Worm (Caenorhabditis elegans) whole organism, L2 larva: ENCODE measurements around the gene F56C9.10.

Experiments used
- C34F6.9 ChIP-seq: fragments of 150-350 bp; optimal IDR thresholded peaks from 2 replicates; lab custom pipeline; 2014; ENCODE audit warnings: missing biosample characterization, missing genetic modification characterization
- ZK546.5 ChIP-seq: sonication (generic microtip); optimal IDR thresholded peaks from 2 replicates; lab custom pipeline; 2017; ENCODE audit warnings: missing biosample characterization, missing genetic modification characterization
- alr-1 ChIP-seq: fragments of 150-350 bp; optimal IDR thresholded peaks from 2 replicates; lab custom pipeline; 2014; ENCODE audit warnings: missing biosample characterization, missing genetic modification characterization
- ama-1 ChIP-seq: fragments of 150-350 bp; optimal IDR thresholded peaks from 2 replicates; lab custom pipeline; 2018; ENCODE audit warnings: inconsistent platforms
- ceh-16 ChIP-seq: fragments of 150-350 bp; optimal IDR thresholded peaks from 2 replicates; lab custom pipeline; 2014; ENCODE audit warnings: missing biosample characterization, missing genetic modification characterization
- ceh-82 ChIP-seq: fragments of 150-350 bp; optimal IDR thresholded peaks from 2 replicates; lab custom pipeline; 2014; ENCODE audit warnings: missing biosample characterization, missing genetic modification characterization
- crh-2 ChIP-seq: sonication (generic microtip); optimal IDR thresholded peaks from 2 replicates; lab custom pipeline; 2017; ENCODE audit warnings: missing biosample characterization, missing genetic modification characterization
- dmd-4 ChIP-seq: sonication (generic microtip); optimal IDR thresholded peaks from 2 replicates; lab custom pipeline; 2017; ENCODE audit warnings: missing biosample characterization, missing genetic modification characterization
- egl-27 ChIP-seq: sonication (generic microtip); optimal IDR thresholded peaks from 3 replicates; lab custom pipeline; 2017; ENCODE audit warnings: missing biosample characterization, missing genetic modification reagents, missing genetic modification characterization
- elt-3 ChIP-seq: sonication (generic microtip); optimal IDR thresholded peaks from 2 replicates; lab custom pipeline; 2017; ENCODE audit warnings: missing biosample characterization, missing genetic modification characterization
- lin-11 ChIP-seq: fragments of 150-350 bp; sonication (generic microtip); optimal IDR thresholded peaks from 2 replicates; lab custom pipeline; 2014; ENCODE audit warnings: missing biosample characterization, missing genetic modification characterization, inconsistent platforms, mixed read lengths
- lin-13 ChIP-seq: fragments of 150-350 bp; optimal IDR thresholded peaks from 2 replicates; lab custom pipeline; 2014; ENCODE audit warnings: missing biosample characterization, missing genetic modification reagents, missing genetic modification characterization
- lin-39 ChIP-seq: fragments of 150-350 bp; optimal IDR thresholded peaks from 2 replicates; lab custom pipeline; 2014; ENCODE audit warnings: missing biosample characterization, missing genetic modification reagents, missing genetic modification characterization
- lsy-2 ChIP-seq, 2 experiments: fragments of 150-350 bp in 1 of 2; sonication (generic microtip) in 1 of 2; optimal IDR thresholded peaks; 2 replicates each; lab custom pipeline; 2014 to 2017; ENCODE audit warnings: missing biosample characterization in 2 of 2, missing genetic modification characterization in 2 of 2
- mab-5 ChIP-seq: fragments of 150-350 bp; optimal IDR thresholded peaks from 2 replicates; lab custom pipeline; 2014; ENCODE audit warnings: missing biosample characterization, missing genetic modification characterization
- mbf-1 ChIP-seq: sonication (generic microtip); optimal IDR thresholded peaks from 2 replicates; lab custom pipeline; 2017; ENCODE audit warnings: missing biosample characterization, missing genetic modification characterization
- mdl-1 ChIP-seq, 2 experiments: fragments of 150-350 bp in 1 of 2; sonication (generic microtip) in 1 of 2; optimal IDR thresholded peaks; 2 replicates each; lab custom pipeline; 2017; ENCODE audit warnings: missing biosample characterization in 2 of 2, missing genetic modification characterization in 2 of 2
- nhr-10 ChIP-seq: sonication (generic microtip); optimal IDR thresholded peaks from 2 replicates; lab custom pipeline; 2017; ENCODE audit warnings: missing biosample characterization, missing genetic modification characterization
- nhr-11 ChIP-seq: fragments of 150-350 bp; optimal IDR thresholded peaks from 2 replicates; lab custom pipeline; 2014; ENCODE audit warnings: missing biosample characterization, missing genetic modification characterization
- nhr-12 ChIP-seq: fragments of 150-350 bp; optimal IDR thresholded peaks from 2 replicates; lab custom pipeline; 2014; ENCODE audit warnings: missing biosample characterization, missing genetic modification characterization
- nhr-23 ChIP-seq: fragments of 150-350 bp; optimal IDR thresholded peaks from 2 replicates; lab custom pipeline; 2014; ENCODE audit warnings: missing biosample characterization, missing genetic modification reagents, missing genetic modification characterization
- nhr-25 ChIP-seq: fragments of 150-350 bp; sonication (generic microtip); optimal IDR thresholded peaks from 3 replicates; lab custom pipeline; 2014; ENCODE audit warnings: missing biosample characterization, missing genetic modification characterization
- nhr-6 ChIP-seq: fragments of 150-350 bp; optimal IDR thresholded peaks from 2 replicates; lab custom pipeline; 2014; ENCODE audit warnings: missing biosample characterization, missing genetic modification characterization
- nhr-77 ChIP-seq: fragments of 150-350 bp; optimal IDR thresholded peaks from 2 replicates; lab custom pipeline; 2014; ENCODE audit warnings: missing biosample characterization, missing genetic modification characterization
- peb-1 ChIP-seq: fragments of 150-350 bp; optimal IDR thresholded peaks from 2 replicates; lab custom pipeline; 2014; ENCODE audit warnings: missing biosample characterization, missing genetic modification characterization
- sem-4 ChIP-seq: fragments of 150-350 bp; optimal IDR thresholded peaks from 2 replicates; lab custom pipeline; 2014; ENCODE audit warnings: missing biosample characterization, missing genetic modification reagents, missing genetic modification characterization
- skn-1 ChIP-seq: sonication (generic microtip); optimal IDR thresholded peaks from 2 replicates; lab custom pipeline; 2017; ENCODE audit warnings: missing biosample characterization, missing genetic modification characterization
- unc-55 ChIP-seq: fragments of 150-350 bp; sonication (generic microtip); optimal IDR thresholded peaks from 3 replicates; lab custom pipeline; 2014; ENCODE audit warnings: missing biosample characterization, missing genetic modification reagents, missing genetic modification characterization
- unc-62 ChIP-seq: fragments of 150-350 bp; optimal IDR thresholded peaks from 2 replicates; lab custom pipeline; 2014; ENCODE audit warnings: missing biosample characterization, missing genetic modification reagents, missing genetic modification characterization
- zag-1 ChIP-seq: fragments of 150-350 bp; optimal IDR thresholded peaks from 2 replicates; lab custom pipeline; 2014; ENCODE audit warnings: missing biosample characterization, missing genetic modification characterization
- ztf-1 ChIP-seq: fragments of 200-800 bp; sonication (Bioruptor generic); conservative IDR thresholded peaks from 2 replicates; pipeline ENCODE4 v1.3.6; 2022; ENCODE audit warnings: missing genetic modification characterization, missing compliant biosample characterization
- ztf-11 ChIP-seq: sonication (generic microtip); optimal IDR thresholded peaks from 2 replicates; lab custom pipeline; 2017; ENCODE audit warnings: missing biosample characterization, missing genetic modification characterization

F56C9.10 gene

ce11 chrIII:7353871-7354270, 18.8 kb upstream of the F56C9.10 start, which contains the start of gene F08F8.9:
Gene F08F8.9, minus strand, starts transcription at chrIII:7353971.
- TF ChIP-seq nhr-25 (no peak), ztf-11 (tag; lab: Kevin White, UChicago) (no peak), crh-2 (tag; lab: Kevin White, UChicago) (peak; percentile 8), lin-39 (tag; lab: Kevin White, UChicago) (no peak), unc-55 (GFP tag; lab: Kevin White, UChicago) (no peak), sem-4 (no peak), alr-1 (tag; lab: Kevin White, UChicago) (no peak)
- TF ChIP-seq, all 48 proteins: peak for 1

- TF ChIP-seq lsy-2 (tag; optimal IDR thresholded peaks at IDR 0.05; lab: Kevin White, UChicago) (no peak), sem-4 (no peak), lin-13 (no peak), nhr-25 (no peak), peb-1 (no peak), ztf-11 (tag; lab: Kevin White, UChicago) (no peak), unc-62 (GFP tag; lab: Kevin White, UChicago) (no peak)
Observed at ce11 chrIII:7349075-7349474, 14.0 kb upstream of the F56C9.10 start, which contains the start of gene gos-28. Gene gos-28, minus strand, starts transcription at chrIII:7349175.

- TF ChIP-seq C34F6.9 (no peak), nhr-77 (tag; lab: Kevin White, UChicago) (no peak), ZK546.5 (tag; lab: Kevin White, UChicago) (no peak), nhr-10 (tag; lab: Kevin White, UChicago) (no peak), mab-5 (no peak), mdl-1 (tag; optimal IDR thresholded peaks at IDR 0.05; lab: Kevin White, UChicago) (no peak), ztf-1 (GFP tag; lab: Robert Waterston, UW) (no peak), nhr-23 (tag; lab: Kevin White, UChicago) (no peak), sem-4 (no peak), mbf-1 (tag; lab: Kevin White, UChicago) (no peak), unc-62 (GFP tag; lab: Kevin White, UChicago) (no peak)
Observed at ce11 chrIII:7347049-7347448, 11.9 kb upstream of the F56C9.10 start, which contains the start of gene F08F8.7. Gene F08F8.7, minus strand, starts transcription at chrIII:7347149.

ce11 chrIII:7343389-7343788, 8.3 kb upstream of the F56C9.10 start, which contains the start of gene F08F8.6:
Gene F08F8.6, plus strand, starts transcription at chrIII:7343689.
- no peak for TF ChIP-seq egl-27 (tag; lab: Kevin White, UChicago)
- no peak for TF ChIP-seq ceh-82 (tag; lab: Kevin White, UChicago)
- no peak for TF ChIP-seq lin-11 (tag; lab: Kevin White, UChicago)
- no peak for TF ChIP-seq nhr-77 (tag; lab: Kevin White, UChicago)

- TF ChIP-seq zag-1 (no peak), nhr-6 (tag; lab: Kevin White, UChicago) (no peak), ama-1 (no peak), nhr-77 (tag; lab: Kevin White, UChicago) (no peak), mab-5 (no peak), skn-1 (tag; lab: Kevin White, UChicago) (no peak)
Observed at ce11 chrIII:7339138-7339537, 4.0 kb upstream of the F56C9.10 start.

- TF ChIP-seq C34F6.9 (peak; percentile 15), dmd-4 (tag; lab: Kevin White, UChicago) (no peak), nhr-12 (tag; lab: Kevin White, UChicago) (no peak), lsy-2 (tag; optimal IDR thresholded peaks at IDR 0.05; lab: Kevin White, UChicago) (peak in 1 of 2 experiments; percentile 48), unc-62 (GFP tag; lab: Kevin White, UChicago) (no peak), nhr-11 (tag; lab: Kevin White, UChicago) (no peak), egl-27 (tag; lab: Kevin White, UChicago) (peak; percentile 6), elt-3 (no peak), ama-1 (peak; percentile 1), ceh-16 (tag; lab: Kevin White, UChicago) (no peak), mab-5 (no peak)
Observed at ce11 chrIII:7338693-7339092, 3.6 kb upstream of the F56C9.10 start, which contains the start of gene kap-1. Gene kap-1, plus strand, starts transcription at chrIII:7338835.
